Worm (Caenorhabditis elegans) whole organism, L3 larva: ENCODE data around the gene frpr-1.

Source experiments
- R02D3.7 ChIP-seq: fragments of 150-350 bp; optimal IDR thresholded peaks from 2 replicates; lab custom pipeline; 2014; ENCODE audit warnings: missing biosample characterization, missing genetic modification characterization
- ZK546.5 ChIP-seq: sonication (generic microtip); optimal IDR thresholded peaks from 2 replicates; lab custom pipeline; 2017; ENCODE audit warnings: missing biosample characterization, missing genetic modification characterization
- aly-2 ChIP-seq: fragments of 150-350 bp; optimal IDR thresholded peaks from 2 replicates; lab custom pipeline; 2014; ENCODE audit warnings: missing biosample characterization, missing genetic modification characterization
- ama-1 ChIP-seq: fragments of 150-350 bp; optimal IDR thresholded peaks from 2 replicates; lab custom pipeline; 2018
- ceh-28 ChIP-seq: fragments of 150-350 bp; optimal IDR thresholded peaks from 2 replicates; lab custom pipeline; 2014; ENCODE audit warnings: missing biosample characterization, missing genetic modification reagents, missing genetic modification characterization
- egl-27 ChIP-seq: sonication (generic microtip); optimal IDR thresholded peaks from 4 replicates; lab custom pipeline; 2017; ENCODE audit warnings: missing biosample characterization, missing genetic modification reagents, missing genetic modification characterization
- egl-5 ChIP-seq: fragments of 150-350 bp; optimal IDR thresholded peaks from 2 replicates; lab custom pipeline; 2017; ENCODE audit warnings: missing biosample characterization, missing genetic modification reagents, missing genetic modification characterization, inconsistent platforms
- elt-1 ChIP-seq: fragments of 150-350 bp; optimal IDR thresholded peaks from 2 replicates; lab custom pipeline; 2014; ENCODE audit warnings: missing biosample characterization, missing genetic modification characterization
- elt-2 ChIP-seq: sonication (generic microtip); optimal IDR thresholded peaks from 2 replicates; lab custom pipeline; 2016; ENCODE audit warnings: missing genetic modification reagents, mild to moderate bottlenecking, missing genetic modification characterization, missing compliant biosample characterization
- elt-3 ChIP-seq, 3 experiments: fragments of 150-350 bp in 1 of 3; sonication (generic microtip) in 2 of 3; optimal IDR thresholded peaks; 2 replicates in 2 of 3; 4 replicates in 1 of 3; lab custom pipeline; 2014 to 2017; ENCODE audit warnings: missing biosample characterization in 3 of 3, missing genetic modification characterization in 3 of 3
- eor-1 ChIP-seq, 2 experiments: fragments of 150-350 bp; optimal IDR thresholded peaks; 2 replicates each; lab custom pipeline; 2014 to 2018; ENCODE audit warnings: missing biosample characterization in 2 of 2, missing genetic modification characterization in 2 of 2
- fos-1 ChIP-seq: fragments of 150-350 bp; optimal IDR thresholded peaks from 2 replicates; lab custom pipeline; 2014; ENCODE audit warnings: missing biosample characterization, missing genetic modification characterization
- hmg-11 ChIP-seq: sonication (generic microtip); optimal IDR thresholded peaks from 2 replicates; lab custom pipeline; 2016; ENCODE audit warnings: missing genetic modification characterization, missing compliant biosample characterization
- jun-1 ChIP-seq: fragments of 150-350 bp; optimal IDR thresholded peaks from 2 replicates; lab custom pipeline; 2014; ENCODE audit warnings: missing biosample characterization, missing genetic modification reagents, missing genetic modification characterization
- lin-15B ChIP-seq: fragments of 150-350 bp; optimal IDR thresholded peaks from 2 replicates; lab custom pipeline; 2014; ENCODE audit warnings: missing biosample characterization, missing genetic modification characterization
- lin-39 ChIP-seq: fragments of 150-350 bp; optimal IDR thresholded peaks from 2 replicates; lab custom pipeline; 2018; ENCODE audit warnings: missing biosample characterization, missing genetic modification reagents, missing genetic modification characterization
- lsy-12 ChIP-seq: sonication (generic microtip); optimal IDR thresholded peaks from 2 replicates; lab custom pipeline; 2016; ENCODE audit warnings: mild to moderate bottlenecking, missing genetic modification characterization, missing compliant biosample characterization
- mdl-1 ChIP-seq: fragments of 150-350 bp; optimal IDR thresholded peaks from 2 replicates; lab custom pipeline; 2014; ENCODE audit warnings: missing biosample characterization, missing genetic modification characterization
- mml-1 ChIP-seq: fragments of 150-350 bp; sonication (generic microtip); optimal IDR thresholded peaks from 3 replicates; lab custom pipeline; 2014; ENCODE audit warnings: missing biosample characterization, missing genetic modification characterization
- nhr-12 ChIP-seq: fragments of 150-350 bp; optimal IDR thresholded peaks from 2 replicates; lab custom pipeline; 2014; ENCODE audit warnings: missing biosample characterization, missing genetic modification characterization
- nhr-23 ChIP-seq: fragments of 150-350 bp; optimal IDR thresholded peaks from 2 replicates; lab custom pipeline; 2014; ENCODE audit warnings: missing biosample characterization, missing genetic modification reagents, missing genetic modification characterization
- nhr-237 ChIP-seq: fragments of 150-350 bp; optimal IDR thresholded peaks from 2 replicates; lab custom pipeline; 2014; ENCODE audit warnings: missing biosample characterization, missing genetic modification characterization
- nhr-25 ChIP-seq: sonication (generic microtip); optimal IDR thresholded peaks from 2 replicates; lab custom pipeline; 2017; ENCODE audit warnings: missing biosample characterization, missing genetic modification characterization
- nhr-28 ChIP-seq: fragments of 150-350 bp; optimal IDR thresholded peaks from 2 replicates; lab custom pipeline; 2014; ENCODE audit warnings: missing biosample characterization, missing genetic modification characterization
- nhr-43 ChIP-seq: sonication (generic microtip); optimal IDR thresholded peaks from 2 replicates; lab custom pipeline; 2016; ENCODE audit warnings: mild to moderate bottlenecking, missing genetic modification characterization, missing compliant biosample characterization; ENCODE audit not compliant: poor library complexity, severe bottlenecking
- nhr-77 ChIP-seq: fragments of 150-350 bp; optimal IDR thresholded peaks from 2 replicates; lab custom pipeline; 2014; ENCODE audit warnings: missing biosample characterization, missing genetic modification characterization
- pha-4 ChIP-seq: fragments of 150-350 bp; optimal IDR thresholded peaks from 2 replicates; lab custom pipeline; 2014; ENCODE audit warnings: missing biosample characterization, missing genetic modification reagents, missing genetic modification characterization
- pqm-1 ChIP-seq: fragments of 150-350 bp; optimal IDR thresholded peaks from 2 replicates; lab custom pipeline; 2017; ENCODE audit warnings: missing biosample characterization, missing genetic modification characterization, inconsistent platforms
- sea-2 ChIP-seq: fragments of 150-350 bp; sonication (generic microtip); optimal IDR thresholded peaks from 4 replicates; lab custom pipeline; 2014; ENCODE audit warnings: missing biosample characterization, missing genetic modification reagents, missing genetic modification characterization
- skn-1 ChIP-seq: fragments of 150-350 bp; optimal IDR thresholded peaks from 2 replicates; lab custom pipeline; 2014; ENCODE audit warnings: missing biosample characterization, missing genetic modification characterization
- snpc-4 ChIP-seq: fragments of 150-350 bp; optimal IDR thresholded peaks from 2 replicates; lab custom pipeline; 2014; ENCODE audit warnings: missing biosample characterization, missing genetic modification characterization
- tbx-2 ChIP-seq: sonication (generic microtip); optimal IDR thresholded peaks from 2 replicates; lab custom pipeline; 2016; ENCODE audit warnings: mild to moderate bottlenecking, missing genetic modification characterization, missing compliant biosample characterization
- unc-39 ChIP-seq: sonication (generic microtip); optimal IDR thresholded peaks from 4 replicates; lab custom pipeline; 2017; ENCODE audit warnings: missing biosample characterization, missing genetic modification characterization
- unc-62 ChIP-seq: fragments of 150-350 bp; sonication (generic microtip); optimal IDR thresholded peaks from 4 replicates; lab custom pipeline; 2014; ENCODE audit warnings: missing biosample characterization, missing genetic modification reagents, missing genetic modification characterization
- ztf-4 ChIP-seq: fragments of 150-350 bp; optimal IDR thresholded peaks from 2 replicates; lab custom pipeline; 2014; ENCODE audit warnings: missing biosample characterization, missing genetic modification characterization

Gene frpr-1

ce11 chrX:8089266-8089909 is 40.1 kb downstream of the frpr-1 start:
- no peak for TF ChIP-seq sea-2 (GFP tag; lab: Kevin White, UChicago)
- TF ChIP-seq ama-1 (lab: Kevin White, UChicago) = no peak
- TF ChIP-seq nhr-43 (tag; lab: Kevin White, UChicago) = peak; percentile 52
- peak; percentile 73 for TF ChIP-seq nhr-25 (tag; lab: Kevin White, UChicago)
- no peak for TF ChIP-seq unc-62
- no peak for TF ChIP-seq R02D3.7 (tag; lab: Kevin White, UChicago)
- TF ChIP-seq tbx-2 (tag; lab: Kevin White, UChicago) = no peak
- TF ChIP-seq jun-1 = peak; percentile 11
- TF ChIP-seq pqm-1 = peak; percentile 63
- no peak for TF ChIP-seq skn-1 (tag; lab: Kevin White, UChicago)
- TF ChIP-seq hmg-11 (tag; lab: Kevin White, UChicago) = peak; percentile 7
- no peak for TF ChIP-seq egl-5 (tag; lab: Kevin White, UChicago)
- peak; percentile 82 for TF ChIP-seq elt-2 (tag; lab: Kevin White, UChicago)
- TF ChIP-seq nhr-77 (tag; lab: Kevin White, UChicago) = no peak
- no peak for TF ChIP-seq elt-3 (tag; optimal IDR thresholded peaks at IDR 0.05; lab: Kevin White, UChicago)
- no peak for TF ChIP-seq mdl-1 (tag; lab: Kevin White, UChicago)
- TF ChIP-seq pha-4 (tag; lab: Kevin White, UChicago) = peak; percentile 47
- TF ChIP-seq snpc-4 (tag; lab: Kevin White, UChicago) = no peak

ce11 chrX:8088474-8088873 is 41.0 kb downstream of the frpr-1 start, which contains the start of gene vem-1:
vem-1 (minus strand) TSS chrX:8088574.
- no peak for TF ChIP-seq elt-2 (tag; lab: Kevin White, UChicago)
- TF ChIP-seq mdl-1 (tag; lab: Kevin White, UChicago) = no peak
- no peak for TF ChIP-seq R02D3.7 (tag; lab: Kevin White, UChicago)
- TF ChIP-seq pha-4 (tag; lab: Kevin White, UChicago) = no peak
- TF ChIP-seq fos-1 (tag; lab: Kevin White, UChicago) = no peak
- TF ChIP-seq sea-2 (GFP tag; lab: Kevin White, UChicago) = no peak
- no peak for TF ChIP-seq lsy-12
- TF ChIP-seq mml-1 = no peak
- TF ChIP-seq, all 47 proteins: peak for 0

DNA sequence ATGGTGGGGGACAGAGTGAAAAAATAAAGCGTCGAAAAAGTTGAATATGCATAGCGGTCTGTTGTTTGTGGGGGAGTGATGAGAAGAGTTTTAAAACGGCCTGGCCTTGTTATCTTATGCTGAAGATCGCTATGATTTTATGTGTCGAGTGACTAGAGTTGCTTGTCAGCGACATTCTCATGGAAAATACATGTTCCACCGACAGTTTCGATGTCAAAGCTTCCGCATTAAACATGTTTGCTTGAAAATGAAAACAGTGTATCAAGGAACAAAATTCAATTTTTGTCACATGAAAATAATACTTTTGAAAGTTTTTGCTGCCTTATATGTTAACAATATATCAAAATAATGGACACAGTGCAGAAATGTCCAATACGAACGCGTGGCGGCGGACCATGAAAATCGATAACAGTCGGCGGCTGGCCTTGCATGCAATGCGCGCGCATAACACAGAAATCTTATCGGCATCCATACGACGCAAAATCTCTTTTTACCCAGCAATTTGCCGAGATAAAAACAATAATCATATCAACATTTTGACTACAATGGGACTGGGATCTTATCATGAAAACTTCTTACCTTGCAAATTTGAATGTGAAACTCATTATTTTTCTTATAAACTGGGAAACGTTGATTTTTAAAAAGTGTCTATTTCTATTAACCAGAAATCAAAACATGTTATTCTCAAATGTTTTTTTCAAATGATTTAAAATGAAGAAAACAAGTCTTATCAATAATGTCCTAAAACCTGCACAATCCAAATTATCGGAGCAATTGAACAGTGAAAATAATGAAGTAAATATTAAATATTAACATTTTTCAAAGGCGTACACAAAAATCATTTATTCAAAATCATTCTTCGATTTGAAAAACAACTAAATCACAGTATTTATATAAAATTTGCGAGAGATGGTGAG is 42.5 kb downstream of the frpr-1 start:
- TF ChIP-seq jun-1 = no peak
- TF ChIP-seq ZK546.5 (tag; lab: Kevin White, UChicago) = no peak
- TF ChIP-seq pha-4 (tag; lab: Kevin White, UChicago) = no peak
- no peak for TF ChIP-seq nhr-23 (tag; lab: Kevin White, UChicago)
- no peak for TF ChIP-seq elt-3 (tag; optimal IDR thresholded peaks at IDR 0.05; lab: Kevin White, UChicago)
- TF ChIP-seq ceh-28 (tag; lab: Kevin White, UChicago) = peak; percentile 63
- TF ChIP-seq aly-2 (tag; lab: Kevin White, UChicago) = no peak
- TF ChIP-seq lin-39 (tag; lab: Kevin White, UChicago) = no peak
- TF ChIP-seq nhr-12 (tag; lab: Kevin White, UChicago) = no peak
- peak; percentile 3 for TF ChIP-seq fos-1 (tag; lab: Kevin White, UChicago)
- no peak for TF ChIP-seq egl-27 (tag; lab: Kevin White, UChicago)

- TF ChIP-seq ama-1 (lab: Kevin White, UChicago) (no peak), unc-62 (no peak), nhr-23 (tag; lab: Kevin White, UChicago) (no peak), sea-2 (GFP tag; lab: Kevin White, UChicago) (no peak), nhr-237 (tag; lab: Kevin White, UChicago) (no peak), tbx-2 (tag; lab: Kevin White, UChicago) (no peak), nhr-28 (no peak), nhr-25 (tag; lab: Kevin White, UChicago) (no peak), egl-5 (tag; lab: Kevin White, UChicago) (no peak), pha-4 (tag; lab: Kevin White, UChicago) (no peak), ztf-4 (tag; lab: Kevin White, UChicago) (no peak), unc-39 (tag; lab: Kevin White, UChicago) (no peak), elt-1 (no peak), lin-15B (tag; lab: Kevin White, UChicago) (no peak), fos-1 (tag; lab: Kevin White, UChicago) (no peak), elt-3 (tag; optimal IDR thresholded peaks at IDR 0.05; lab: Kevin White, UChicago) (no peak), ceh-28 (tag; lab: Kevin White, UChicago) (no peak), eor-1 (tag; optimal IDR thresholded peaks at IDR 0.05; lab: Kevin White, UChicago) (no peak), hmg-11 (tag; lab: Kevin White, UChicago) (no peak), nhr-12 (tag; lab: Kevin White, UChicago) (no peak)
Measured at ce11 chrX:8086450-8086724, 43.1 kb downstream of the frpr-1 start, which contains the start of gene dao-3. dao-3 (minus strand) TSS chrX:8086550.
